Worm (Caenorhabditis elegans) whole organism, L1 larva: ENCODE results near the gene otpl-6.

Experiments
- lir-3 ChIP-seq: sonication (generic microtip); optimal IDR thresholded peaks from 2 replicates; lab custom pipeline; 2016; ENCODE audit warnings: mild to moderate bottlenecking, missing genetic modification characterization, moderate library complexity, missing compliant biosample characterization; ENCODE audit not compliant: poor library complexity
- nhr-237 ChIP-seq: fragments of 150-350 bp; optimal IDR thresholded peaks from 2 replicates; lab custom pipeline; 2014; ENCODE audit warnings: missing biosample characterization, missing genetic modification characterization
- unc-130 ChIP-seq: fragments of 150-350 bp; optimal IDR thresholded peaks from 2 replicates; lab custom pipeline; 2017; ENCODE audit warnings: missing biosample characterization, missing genetic modification characterization, inconsistent platforms

- TF ChIP-seq nhr-237 (no peak), unc-130 (tag; lab: Kevin White, UChicago) (no peak), lir-3 (tag; lab: Kevin White, UChicago) (no peak)
Measured at ce11 chrV:8525774-8526173, at the start of gene otpl-6.
